Fruit fly (Drosophila melanogaster) whole organism, pupa: Measurements from ENCODE around the gene hep.

Experiments
- CG10348 ChIP-seq: fragments of 200-800 bp; sonication (Bioruptor generic); IDR thresholded peaks from 2 replicates; pipeline ENCODE4 v1.3.6; 2022; ENCODE audit warnings: missing biosample characterization, missing genetic modification characterization
- CG12605 ChIP-seq: fragments of 200-800 bp; sonication (Bioruptor generic); IDR thresholded peaks from 2 replicates; pipeline ENCODE4 v1.3.6; 2022; ENCODE audit warnings: missing biosample characterization, missing genetic modification characterization
- CG13204 ChIP-seq: fragments of 200-800 bp; sonication (Bioruptor generic); optimal IDR thresholded peaks from 2 replicates; lab custom pipeline; 2018; ENCODE audit warnings: missing biosample characterization, mild to moderate bottlenecking, missing genetic modification characterization, moderate library complexity
- CG14655 ChIP-seq: fragments of 200-800 bp; sonication (Bioruptor generic); optimal IDR thresholded peaks from 3 replicates; lab custom pipeline; 2017; ENCODE audit warnings: mild to moderate bottlenecking, missing biosample characterization, missing genetic modification reagents, missing genetic modification characterization
- CG15710 ChIP-seq: fragments of 200-800 bp; sonication (Bioruptor generic); optimal IDR thresholded peaks from 2 replicates; lab custom pipeline; 2018; ENCODE audit warnings: missing biosample characterization, mild to moderate bottlenecking, missing genetic modification characterization, moderate library complexity
- CG17806 ChIP-seq: fragments of 200-800 bp; sonication (Bioruptor generic); optimal IDR thresholded peaks from 2 replicates; lab custom pipeline; 2018; ENCODE audit warnings: missing biosample characterization, mild to moderate bottlenecking, missing genetic modification characterization, moderate library complexity
- CG32121 ChIP-seq: fragments of 200-800 bp; sonication (Bioruptor generic); IDR thresholded peaks from 2 replicates; pipeline ENCODE4 v1.3.6; 2022; ENCODE audit warnings: missing biosample characterization, missing genetic modification characterization
- CG34367 ChIP-seq: fragments of 200-800 bp; sonication (Bioruptor generic); optimal IDR thresholded peaks from 2 replicates; lab custom pipeline; 2018; ENCODE audit warnings: missing biosample characterization, mild to moderate bottlenecking, missing genetic modification characterization
- CG4496 ChIP-seq: fragments of 200-800 bp; sonication (Bioruptor generic); IDR thresholded peaks from 3 replicates; pipeline ENCODE4 v1.3.6; 2022; ENCODE audit warnings: missing biosample characterization, missing genetic modification characterization
- CG8159 ChIP-seq: fragments of 200-800 bp; sonication (Bioruptor generic); optimal IDR thresholded peaks from 3 replicates; lab custom pipeline; 2018; ENCODE audit warnings: missing biosample characterization, mild to moderate bottlenecking, missing genetic modification characterization, moderate library complexity
- CG8301 ChIP-seq: fragments of 200-800 bp; sonication (Bioruptor generic); optimal IDR thresholded peaks from 2 replicates; lab custom pipeline; 2018; ENCODE audit warnings: missing biosample characterization, mild to moderate bottlenecking, missing genetic modification characterization
- CG9948 ChIP-seq: fragments of 200-800 bp; sonication (Bioruptor generic); optimal IDR thresholded peaks from 2 replicates; lab custom pipeline; 2018; ENCODE audit warnings: missing biosample characterization, mild to moderate bottlenecking, missing genetic modification characterization, moderate library complexity
- D1 ChIP-seq: fragments of 200-800 bp; sonication (Bioruptor generic); optimal IDR thresholded peaks from 2 replicates; lab custom pipeline; 2018; ENCODE audit warnings: missing biosample characterization, mild to moderate bottlenecking, missing genetic modification characterization, moderate library complexity
- EcR ChIP-seq: fragments of 200-800 bp; sonication (Bioruptor generic); optimal IDR thresholded peaks from 3 replicates; lab custom pipeline; 2019; ENCODE audit warnings: missing biosample characterization, missing genetic modification characterization, mild to moderate bottlenecking, moderate library complexity, missing genetic modification reagents
- Ets98B ChIP-seq: fragments of 200-800 bp; sonication (Bioruptor generic); IDR thresholded peaks from 2 replicates; pipeline ENCODE4 v1.3.6; 2022; ENCODE audit warnings: missing biosample characterization, missing genetic modification characterization
- Pif1A ChIP-seq: fragments of 200-800 bp; sonication (Bioruptor generic); optimal IDR thresholded peaks from 3 replicates; lab custom pipeline; 2016; ENCODE audit warnings: missing biosample characterization, missing genetic modification characterization
- Pif1B ChIP-seq: fragments of 200-800 bp; sonication (Bioruptor generic); optimal IDR thresholded peaks from 3 replicates; lab custom pipeline; 2016; ENCODE audit warnings: missing biosample characterization, missing genetic modification characterization
- Snoo ChIP-seq: fragments of 200-800 bp; sonication (Bioruptor generic); optimal IDR thresholded peaks from 3 replicates; lab custom pipeline; 2017; ENCODE audit warnings: missing biosample characterization, mild to moderate bottlenecking, missing genetic modification characterization, inconsistent platforms
- fd96Ca ChIP-seq: fragments of 200-800 bp; sonication (Bioruptor generic); IDR thresholded peaks from 3 replicates; pipeline ENCODE4 v1.3.6; 2022; ENCODE audit warnings: missing biosample characterization, missing genetic modification characterization
- gl ChIP-seq: fragments of 200-800 bp; sonication (Bioruptor generic); optimal IDR thresholded peaks from 2 replicates; lab custom pipeline; 2018; ENCODE audit warnings: missing biosample characterization, mild to moderate bottlenecking, missing genetic modification characterization
- rn ChIP-seq: fragments of 200-800 bp; sonication (Bioruptor generic); IDR thresholded peaks from 2 replicates; pipeline ENCODE4 v1.3.6; 2022; ENCODE audit warnings: missing biosample characterization, missing genetic modification characterization

Gene hep

dm6 chrX:13089375-13089774, 859 bp downstream of the hep start:
- no peak for TF ChIP-seq D1 (tag; lab: Kevin White, UChicago)
- no peak for TF ChIP-seq CG32121 (GFP tag; lab: Robert Waterston, UW)
- TF ChIP-seq CG12605 (GFP tag; lab: Robert Waterston, UW): no peak
- no peak for TF ChIP-seq Ets98B (GFP tag; lab: Robert Waterston, UW)
- no peak for TF ChIP-seq CG4496 (GFP tag; lab: Robert Waterston, UW)
- no peak for TF ChIP-seq CG9948 (tag; lab: Kevin White, UChicago)
- TF ChIP-seq gl (tag; lab: Kevin White, UChicago): no peak
- no peak for TF ChIP-seq CG10348 (GFP tag; lab: Robert Waterston, UW)
- no peak for TF ChIP-seq CG13204 (GFP tag; lab: Kevin White, UChicago)
- TF ChIP-seq fd96Ca (GFP tag; lab: Robert Waterston, UW): no peak

dm6 chrX:13088025-13088805, 2.0 kb downstream of the hep start:
- TF ChIP-seq EcR (GFP tag; lab: Kevin White, UChicago) (no peak), CG34367 (tag; lab: Kevin White, UChicago) (no peak), Snoo (tag; lab: Kevin White, UChicago) (no peak), fd96Ca (GFP tag; lab: Robert Waterston, UW) (0 out of 3 replicates have a peak, but pooled peaks have one; percentile 21), D1 (tag; lab: Kevin White, UChicago) (no peak), CG9948 (tag; lab: Kevin White, UChicago) (no peak), Ets98B (GFP tag; lab: Robert Waterston, UW) (no peak; the same call in 1 of the 2 replicates), CG12605 (GFP tag; lab: Robert Waterston, UW) (no peak), CG14655 (GFP tag; lab: Kevin White, UChicago) (no peak), CG32121 (GFP tag; lab: Robert Waterston, UW) (no peak), CG8159 (tag; lab: Kevin White, UChicago) (no peak), rn (no peak), CG10348 (GFP tag; lab: Robert Waterston, UW) (no peak), Pif1A (GFP tag; lab: Kevin White, UChicago) (no peak), Pif1B (GFP tag; lab: Kevin White, UChicago) (no peak), gl (tag; lab: Kevin White, UChicago) (no peak), CG8301 (tag; lab: Kevin White, UChicago) (peak; percentile 6), CG13204 (GFP tag; lab: Kevin White, UChicago) (no peak), CG4496 (GFP tag; lab: Robert Waterston, UW) (0 out of 3 replicates have a peak, but pooled peaks have one; percentile 12), CG15710 (tag; lab: Kevin White, UChicago) (no peak), CG17806 (tag; lab: Kevin White, UChicago) (no peak)

DNA sequence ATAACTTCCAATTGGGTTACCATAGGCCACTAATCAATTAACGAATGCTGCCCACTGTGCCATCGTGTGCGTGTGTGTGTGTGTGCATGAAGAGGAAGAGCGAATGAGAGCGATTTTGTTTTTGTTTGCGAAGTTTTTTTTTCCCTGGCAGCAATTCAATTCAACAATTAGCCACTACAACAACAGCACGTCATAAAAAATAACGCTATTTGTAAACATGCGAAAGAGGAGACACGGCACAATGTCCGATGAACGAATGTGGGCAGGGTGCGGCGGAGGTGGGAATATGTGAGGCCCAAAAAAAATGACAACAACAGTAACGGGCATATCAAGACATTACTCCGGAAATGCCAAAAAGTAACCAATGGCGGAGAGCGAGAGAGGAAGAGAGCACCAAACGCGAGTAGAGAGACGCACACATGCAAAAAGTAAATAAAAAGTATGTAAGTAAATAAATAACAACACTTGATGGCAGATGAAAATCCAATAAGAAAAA, 2.9 kb downstream of the hep start:
- TF ChIP-seq CG4496 (GFP tag; lab: Robert Waterston, UW): peak; percentile 47; the same call in 1 of the 3 replicates
- no peak for TF ChIP-seq rn
- no peak for TF ChIP-seq CG9948 (tag; lab: Kevin White, UChicago)
- TF ChIP-seq CG32121 (GFP tag; lab: Robert Waterston, UW): no peak; the same call in 1 of the 2 replicates
- TF ChIP-seq EcR (GFP tag; lab: Kevin White, UChicago): no peak
- no peak for TF ChIP-seq CG12605 (GFP tag; lab: Robert Waterston, UW)
- TF ChIP-seq CG8301 (tag; lab: Kevin White, UChicago): peak; percentile 7
- TF ChIP-seq fd96Ca (GFP tag; lab: Robert Waterston, UW): 0 out of 3 replicates have a peak, but pooled peaks have one; percentile 33
- peak; percentile 47 for TF ChIP-seq Pif1B (GFP tag; lab: Kevin White, UChicago)
- TF ChIP-seq CG8159 (tag; lab: Kevin White, UChicago): no peak

DNA sequence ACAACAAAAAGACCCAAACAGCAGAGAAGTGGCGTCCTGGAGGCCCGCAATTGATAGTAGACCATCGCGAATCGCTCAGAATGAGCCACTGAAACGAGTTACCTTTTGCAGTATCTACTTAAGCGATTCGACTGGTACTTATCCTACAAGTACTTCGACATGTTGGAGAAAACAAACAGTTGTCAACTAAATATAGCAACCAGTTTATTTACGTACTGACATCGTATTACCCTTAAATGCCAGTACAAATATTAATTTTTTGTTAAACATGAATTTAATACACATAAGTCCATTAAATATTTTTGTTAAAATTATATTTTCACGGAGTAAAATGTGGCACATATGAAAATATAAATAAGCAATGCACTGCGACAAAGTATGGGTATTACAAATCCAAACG, 35.0 kb downstream of the hep start, which contains the start of gene CG12715:
TSS of gene CG12715 (minus strand) at position 101 of the 400 bp plus-strand sequence.
- TF ChIP-seq EcR (GFP tag; lab: Kevin White, UChicago): no peak
- no peak for TF ChIP-seq CG12605 (GFP tag; lab: Robert Waterston, UW)
- no peak for TF ChIP-seq CG32121 (GFP tag; lab: Robert Waterston, UW)
- no peak for TF ChIP-seq CG34367 (tag; lab: Kevin White, UChicago)
- TF ChIP-seq CG10348 (GFP tag; lab: Robert Waterston, UW): no peak
